Worm (Caenorhabditis elegans) whole organism, young adult: ENCODE measurements around the gene sma-3.

Experiments used
- B0019.2 ChIP-seq: fragments of 200-800 bp; sonication (Bioruptor generic); conservative IDR thresholded peaks from 2 replicates; pipeline ENCODE4 v1.3.6; 2022; ENCODE audit warnings: missing genetic modification reagents, missing genetic modification characterization, missing compliant biosample characterization
- F10E7.11 ChIP-seq: sonication (generic microtip); optimal IDR thresholded peaks from 2 replicates; lab custom pipeline; 2017; ENCODE audit warnings: mild to moderate bottlenecking, missing genetic modification characterization, moderate library complexity, missing compliant biosample characterization
- F22D6.2 ChIP-seq: sonication (generic microtip); optimal IDR thresholded peaks from 2 replicates; lab custom pipeline; 2016; ENCODE audit warnings: mild to moderate bottlenecking, missing genetic modification characterization, missing compliant biosample characterization
- F23B12.7 ChIP-seq: sonication (generic microtip); optimal IDR thresholded peaks from 2 replicates; lab custom pipeline; 2017; ENCODE audit warnings: missing genetic modification characterization, mild to moderate bottlenecking, missing compliant biosample characterization, antibody characterized with exemption, moderate library complexity; ENCODE audit not compliant: insufficient read depth
- F33H1.4 ChIP-seq: fragments of 200-800 bp; sonication (Bioruptor generic); IDR thresholded peaks from 2 replicates; pipeline ENCODE4 v1.3.6; 2022; ENCODE audit warnings: missing genetic modification reagents, missing genetic modification characterization, missing compliant biosample characterization
- F37B4.10 ChIP-seq: fragments of 200-800 bp; sonication (Bioruptor generic); IDR thresholded peaks from 2 replicates; pipeline ENCODE4 v1.3.6; 2022; ENCODE audit warnings: missing genetic modification characterization, missing compliant biosample characterization
- F49E8.2 ChIP-seq: sonication (generic microtip); optimal IDR thresholded peaks from 3 replicates; lab custom pipeline; 2017; ENCODE audit warnings: missing genetic modification characterization, mild to moderate bottlenecking, missing compliant biosample characterization, antibody characterized with exemption, moderate library complexity; ENCODE audit not compliant: insufficient read depth
- F55B11.4 ChIP-seq: sonication (generic microtip); optimal IDR thresholded peaks from 2 replicates; lab custom pipeline; 2016; ENCODE audit warnings: missing compliant biosample characterization, missing genetic modification characterization, borderline replicate concordance; ENCODE audit not compliant: insufficient read depth
- K11D2.4 ChIP-seq: fragments of 200-800 bp; sonication (Bioruptor generic); IDR thresholded peaks from 2 replicates; pipeline ENCODE4 v1.3.6; 2022; ENCODE audit warnings: missing genetic modification reagents, missing genetic modification characterization, missing compliant biosample characterization
- Y95B8A.8 ChIP-seq: fragments of 200-800 bp; sonication (Bioruptor generic); IDR thresholded peaks from 2 replicates; pipeline ENCODE4 v1.3.6; 2022; ENCODE audit warnings: missing genetic modification reagents, missing genetic modification characterization, missing compliant biosample characterization
- ZK185.1 ChIP-seq: sonication (generic microtip); optimal IDR thresholded peaks from 2 replicates; lab custom pipeline; 2016; ENCODE audit warnings: mild to moderate bottlenecking, missing genetic modification characterization, missing compliant biosample characterization; ENCODE audit not compliant: poor library complexity, severe bottlenecking
- atf-7 ChIP-seq: sonication (generic microtip); optimal IDR thresholded peaks from 2 replicates; lab custom pipeline; 2017; ENCODE audit warnings: mild to moderate bottlenecking, missing genetic modification characterization, missing compliant biosample characterization
- attf-3 ChIP-seq: fragments of 200-800 bp; sonication (Bioruptor generic); conservative IDR thresholded peaks from 2 replicates; pipeline ENCODE4 v1.3.6; 2022; ENCODE audit warnings: missing genetic modification reagents, missing genetic modification characterization, missing compliant biosample characterization
- attf-5 ChIP-seq: fragments of 200-800 bp; sonication (Bioruptor generic); optimal IDR thresholded peaks from 2 replicates; lab custom pipeline; 2018; ENCODE audit warnings: mild to moderate bottlenecking, missing genetic modification characterization, missing compliant biosample characterization
- attf-6 ChIP-seq: fragments of 200-800 bp; sonication (Bioruptor generic); IDR thresholded peaks from 2 replicates; pipeline ENCODE4 v1.3.6; 2022; ENCODE audit warnings: missing genetic modification reagents, missing genetic modification characterization, missing compliant biosample characterization
- ccch-3 ChIP-seq: fragments of 200-800 bp; sonication (Bioruptor generic); optimal IDR thresholded peaks from 2 replicates; lab custom pipeline; 2018; ENCODE audit warnings: mild to moderate bottlenecking, missing genetic modification characterization, missing compliant biosample characterization
- cebp-2 ChIP-seq: fragments of 200-800 bp; sonication (Bioruptor generic); IDR thresholded peaks from 2 replicates; pipeline ENCODE4 v1.3.6; 2022; ENCODE audit warnings: missing genetic modification characterization, missing compliant biosample characterization
- ceh-40 ChIP-seq: fragments of 200-800 bp; sonication (Bioruptor generic); IDR thresholded peaks from 2 replicates; pipeline ENCODE4 v1.3.6; 2022; ENCODE audit warnings: missing genetic modification characterization, missing compliant biosample characterization
- ceh-79 ChIP-seq: sonication (generic microtip); optimal IDR thresholded peaks from 2 replicates; lab custom pipeline; 2017; ENCODE audit warnings: mild to moderate bottlenecking, missing genetic modification characterization, missing compliant biosample characterization
- dox-1 ChIP-seq: fragments of 200-800 bp; sonication (Bioruptor generic); IDR thresholded peaks from 2 replicates; pipeline ENCODE4 v1.3.6; 2022; ENCODE audit warnings: missing genetic modification reagents, missing genetic modification characterization, missing compliant biosample characterization
- dpff-1 ChIP-seq: sonication (generic microtip); optimal IDR thresholded peaks from 2 replicates; lab custom pipeline; 2017; ENCODE audit warnings: mild to moderate bottlenecking, missing genetic modification characterization, missing compliant biosample characterization
- dpl-1 ChIP-seq: fragments of 150-350 bp; optimal IDR thresholded peaks from 2 replicates; lab custom pipeline; 2014; ENCODE audit warnings: missing biosample characterization, missing genetic modification reagents, missing genetic modification characterization
- efl-1 ChIP-seq: fragments of 150-350 bp; optimal IDR thresholded peaks from 2 replicates; lab custom pipeline; 2014; ENCODE audit warnings: missing biosample characterization, missing genetic modification reagents, missing genetic modification characterization
- egl-44 ChIP-seq: fragments of 200-800 bp; sonication (Bioruptor generic); IDR thresholded peaks from 2 replicates; pipeline ENCODE4 v1.3.6; 2022; ENCODE audit warnings: missing genetic modification reagents, missing genetic modification characterization, missing compliant biosample characterization
- egrh-3 ChIP-seq: fragments of 200-800 bp; sonication (Bioruptor generic); IDR thresholded peaks from 2 replicates; pipeline ENCODE4 v1.3.6; 2022; ENCODE audit warnings: missing genetic modification reagents, missing genetic modification characterization, missing compliant biosample characterization
- him-1 ChIP-seq: sonication (generic microtip); optimal IDR thresholded peaks from 2 replicates; lab custom pipeline; 2016; ENCODE audit warnings: missing genotype, missing genetic modification reagents, missing genetic modification characterization, missing compliant biosample characterization
- hlh-26 ChIP-seq: fragments of 200-800 bp; sonication (Bioruptor generic); conservative IDR thresholded peaks from 2 replicates; pipeline ENCODE4 v1.3.6; 2022; ENCODE audit warnings: missing genetic modification reagents, missing genetic modification characterization, missing compliant biosample characterization
- lag-1 ChIP-seq: fragments of 200-800 bp; sonication (Bioruptor generic); IDR thresholded peaks from 2 replicates; pipeline ENCODE4 v1.3.6; 2022; ENCODE audit warnings: missing genetic modification reagents, missing genetic modification characterization, missing compliant biosample characterization
- let-526 ChIP-seq: fragments of 200-800 bp; sonication (Bioruptor generic); IDR thresholded peaks from 2 replicates; pipeline ENCODE4 v1.3.6; 2022; ENCODE audit warnings: missing genetic modification reagents, missing genetic modification characterization, missing compliant biosample characterization
- let-607 ChIP-seq, 2 experiments: fragments of 200-800 bp in 1 of 2; sonication (Bioruptor generic) in 1 of 2; sonication (generic microtip) in 1 of 2; optimal IDR thresholded peaks; 2 replicates each; lab custom pipeline; 2016 to 2018; ENCODE audit warnings: mild to moderate bottlenecking in 2 of 2, missing compliant biosample characterization in 2 of 2, missing genetic modification characterization in 2 of 2, moderate library complexity in 2 of 2, missing genotype in 1 of 2
- lin-26 ChIP-seq: fragments of 200-800 bp; sonication (Bioruptor generic); IDR thresholded peaks from 2 replicates; pipeline ENCODE4 v1.3.6; 2022; ENCODE audit warnings: missing genetic modification reagents, missing genetic modification characterization, missing compliant biosample characterization
- lin-40 ChIP-seq: sonication (generic microtip); optimal IDR thresholded peaks from 2 replicates; lab custom pipeline; 2016; ENCODE audit warnings: missing genetic modification characterization, mild to moderate bottlenecking, missing compliant biosample characterization, missing genotype, missing genetic modification reagents
- lir-1 ChIP-seq: fragments of 200-800 bp; sonication (Bioruptor generic); conservative IDR thresholded peaks from 2 replicates; pipeline ENCODE4 v1.3.6; 2022; ENCODE audit warnings: missing genetic modification reagents, missing genetic modification characterization, missing compliant biosample characterization
- madf-3 ChIP-seq: fragments of 200-800 bp; sonication (Bioruptor generic); IDR thresholded peaks from 2 replicates; pipeline ENCODE4 v1.3.6; 2022; ENCODE audit warnings: missing genetic modification reagents, missing genetic modification characterization, missing compliant biosample characterization
- madf-8 ChIP-seq: fragments of 200-800 bp; sonication (Bioruptor generic); conservative IDR thresholded peaks from 2 replicates; pipeline ENCODE4 v1.3.6; 2022; ENCODE audit warnings: missing genetic modification reagents, missing genetic modification characterization, missing compliant biosample characterization
- mel-28 ChIP-seq: sonication (generic microtip); optimal IDR thresholded peaks from 2 replicates; lab custom pipeline; 2016; ENCODE audit warnings: borderline replicate concordance, mild to moderate bottlenecking, missing genetic modification characterization, missing compliant biosample characterization
- nfyb-1 ChIP-seq: fragments of 200-800 bp; sonication (Bioruptor generic); IDR thresholded peaks from 2 replicates; pipeline ENCODE4 v1.3.6; 2022; ENCODE audit warnings: missing genetic modification reagents, missing genetic modification characterization, missing compliant biosample characterization
- nhr-120 ChIP-seq: fragments of 200-800 bp; sonication (Bioruptor generic); IDR thresholded peaks from 2 replicates; pipeline ENCODE4 v1.3.6; 2022; ENCODE audit warnings: missing genetic modification characterization, missing compliant biosample characterization
- nhr-27 ChIP-seq: fragments of 200-800 bp; sonication (Bioruptor generic); optimal IDR thresholded peaks from 2 replicates; lab custom pipeline; 2018; ENCODE audit warnings: mild to moderate bottlenecking, missing genetic modification characterization, moderate library complexity, missing compliant biosample characterization
- nhr-90 ChIP-seq: sonication (generic microtip); optimal IDR thresholded peaks from 2 replicates; lab custom pipeline; 2016; ENCODE audit warnings: missing genotype, mild to moderate bottlenecking, missing genetic modification characterization, missing compliant biosample characterization
- sdz-38 ChIP-seq: sonication (generic microtip); optimal IDR thresholded peaks from 2 replicates; lab custom pipeline; 2016; ENCODE audit warnings: missing genotype, missing genetic modification characterization, missing compliant biosample characterization
- sea-2 ChIP-seq: fragments of 200-800 bp; sonication (Bioruptor generic); IDR thresholded peaks from 2 replicates; pipeline ENCODE4 v1.3.6; 2022; ENCODE audit warnings: missing genetic modification characterization, missing compliant biosample characterization
- snpc-3.4 ChIP-seq: sonication (generic microtip); optimal IDR thresholded peaks from 2 replicates; lab custom pipeline; 2017; ENCODE audit warnings: missing genetic modification characterization, mild to moderate bottlenecking, missing compliant biosample characterization, antibody characterized with exemption, moderate library complexity, missing genotype, missing genetic modification reagents
- somi-1 ChIP-seq: fragments of 200-800 bp; sonication (Bioruptor generic); optimal IDR thresholded peaks from 2 replicates; lab custom pipeline; 2018; ENCODE audit warnings: mild to moderate bottlenecking, missing genetic modification characterization, missing compliant biosample characterization
- tbx-9 ChIP-seq: sonication (generic microtip); optimal IDR thresholded peaks from 2 replicates; lab custom pipeline; 2016; ENCODE audit warnings: borderline replicate concordance, missing genetic modification characterization, inconsistent platforms, missing compliant biosample characterization
- xnd-1 ChIP-seq: sonication (generic microtip); optimal IDR thresholded peaks from 2 replicates; lab custom pipeline; 2016; ENCODE audit warnings: missing genotype, missing genetic modification reagents, missing genetic modification characterization, missing compliant biosample characterization
- ztf-28 ChIP-seq: fragments of 200-800 bp; sonication (Bioruptor generic); IDR thresholded peaks from 2 replicates; pipeline ENCODE4 v1.3.6; 2022; ENCODE audit warnings: missing genetic modification reagents, missing genetic modification characterization, missing compliant biosample characterization
- ztf-6 ChIP-seq: fragments of 200-800 bp; sonication (Bioruptor generic); IDR thresholded peaks from 2 replicates; pipeline ENCODE4 v1.3.6; 2022; ENCODE audit warnings: missing genetic modification reagents, missing genetic modification characterization, missing compliant biosample characterization

sma-3 gene

DNA sequence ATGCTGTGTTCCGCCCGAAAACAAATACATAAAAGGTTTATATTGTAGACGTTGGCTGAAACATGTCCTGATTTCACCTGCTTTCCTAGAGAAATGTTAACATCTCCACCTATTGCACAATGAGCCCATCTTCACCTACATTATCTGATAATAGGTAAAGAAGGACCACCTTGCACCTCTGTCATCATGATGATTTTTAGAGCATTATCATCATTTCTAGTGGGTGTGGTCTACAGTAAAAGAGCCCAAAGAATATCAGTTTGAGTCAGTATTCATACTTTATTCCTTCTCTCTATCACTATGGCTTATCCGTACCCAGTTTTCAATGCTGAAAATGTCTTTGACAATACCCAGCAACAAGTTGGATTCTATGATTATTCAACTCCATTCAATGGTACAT, 20.4 kb upstream of the sma-3 start, which contains the start of gene med-2:
Gene med-2 (plus strand): TSS at position 301 of the 400 bp plus-strand sequence.
- TF ChIP-seq F10E7.11 (tag; lab: Kevin White, UChicago) (no peak), sea-2 (no peak), madf-3 (no peak), lir-1 (GFP tag; lab: Robert Waterston, UW) (no peak), dpl-1 (GFP tag; lab: Kevin White, UChicago) (no peak), hlh-26 (GFP tag; lab: Robert Waterston, UW) (no peak), lin-26 (GFP tag; lab: Robert Waterston, UW) (no peak), B0019.2 (no peak), egrh-3 (GFP tag; lab: Robert Waterston, UW) (no peak), attf-3 (no peak), lin-40 (no peak), him-1 (tag; lab: Kevin White, UChicago) (no peak), nfyb-1 (no peak), nhr-90 (tag; lab: Kevin White, UChicago) (no peak), F23B12.7 (no peak), Y95B8A.8 (GFP tag; lab: Robert Waterston, UW) (no peak), nhr-120 (GFP tag; lab: Robert Waterston, UW) (no peak)

DNA sequence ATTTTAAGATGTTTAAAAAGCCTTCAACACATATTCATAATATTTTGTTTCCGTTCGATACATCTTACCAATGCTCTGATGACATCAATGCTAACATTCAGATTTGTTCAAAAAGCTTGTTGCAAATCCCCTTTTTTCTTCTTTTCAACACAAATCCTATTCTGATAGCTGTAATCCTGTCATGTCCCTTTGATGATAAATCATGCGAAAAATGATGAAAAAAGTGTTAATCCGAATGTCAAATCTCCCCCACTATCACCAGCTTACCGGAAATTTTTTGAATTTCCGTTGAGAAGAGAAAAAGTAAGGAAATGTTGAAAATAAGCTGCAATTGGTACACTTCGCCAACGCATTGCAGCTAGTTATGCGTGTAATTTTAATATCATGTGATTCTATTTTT, 18.0 kb upstream of the sma-3 start:
- TF ChIP-seq K11D2.4 (GFP tag; lab: Robert Waterston, UW) (no peak), efl-1 (GFP tag; lab: Kevin White, UChicago) (no peak), nhr-90 (tag; lab: Kevin White, UChicago) (no peak), let-526 (no peak), madf-3 (no peak), ztf-6 (GFP tag; lab: Robert Waterston, UW) (no peak), ceh-40 (GFP tag; lab: Robert Waterston, UW) (no peak), madf-8 (GFP tag; lab: Robert Waterston, UW) (no peak), F22D6.2 (tag; lab: Kevin White, UChicago) (no peak), ztf-28 (GFP tag; lab: Robert Waterston, UW) (no peak), let-607 (tag; optimal IDR thresholded peaks at IDR 0.05; lab: Kevin White, UChicago) (no peak), xnd-1 (tag; lab: Kevin White, UChicago) (no peak), somi-1 (GFP tag; lab: Kevin White, UChicago) (no peak), F55B11.4 (tag; lab: Kevin White, UChicago) (no peak), nhr-27 (tag; lab: Kevin White, UChicago) (no peak), sdz-38 (tag; lab: Kevin White, UChicago) (no peak), hlh-26 (GFP tag; lab: Robert Waterston, UW) (no peak), F37B4.10 (no peak), mel-28 (no peak)

DNA sequence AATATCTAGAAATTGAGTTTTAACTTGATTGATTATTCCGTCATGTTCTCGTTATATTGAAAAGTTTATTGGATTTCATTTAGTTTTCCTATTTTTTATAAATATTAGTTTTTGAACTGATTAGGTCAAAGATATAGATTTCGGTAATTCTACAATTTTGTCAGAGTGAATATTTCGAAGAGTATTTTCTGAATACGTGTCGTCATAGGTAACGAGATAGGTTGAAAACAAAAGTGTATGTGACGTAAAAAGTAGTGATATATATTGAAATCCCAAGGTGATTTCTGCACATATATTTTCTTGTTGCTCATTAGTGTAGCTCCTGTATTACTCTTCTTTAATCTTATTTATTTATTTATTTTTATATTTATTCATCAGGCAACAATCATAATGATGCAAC, 17.0 kb upstream of the sma-3 start, which contains the start of gene K04C2.7:
Gene K04C2.7 (plus strand): TSS at position 301 of the 400 bp plus-strand sequence.
- no peak for TF ChIP-seq egl-44
- TF ChIP-seq lag-1 (GFP tag; lab: Robert Waterston, UW), result no peak
- TF ChIP-seq snpc-3.4 (tag; lab: Kevin White, UChicago), result no peak
- no peak for TF ChIP-seq tbx-9
- no peak for TF ChIP-seq dpff-1 (tag; lab: Kevin White, UChicago)
- TF ChIP-seq nfyb-1, result no peak
- TF ChIP-seq ZK185.1 (tag; lab: Kevin White, UChicago), result no peak
- TF ChIP-seq attf-5 (GFP tag; lab: Kevin White, UChicago), result no peak
- TF ChIP-seq ceh-79 (tag; lab: Kevin White, UChicago), result no peak
- no peak for TF ChIP-seq F49E8.2
- no peak for TF ChIP-seq dox-1 (GFP tag; lab: Robert Waterston, UW)
- no peak for TF ChIP-seq atf-7 (tag; lab: Kevin White, UChicago)
- TF ChIP-seq cebp-2 (GFP tag; lab: Robert Waterston, UW), result no peak
- TF ChIP-seq attf-6 (GFP tag; lab: Robert Waterston, UW), result no peak
- TF ChIP-seq F33H1.4 (GFP tag; lab: Robert Waterston, UW), result no peak
- no peak for TF ChIP-seq ccch-3
